Fruit fly (Drosophila melanogaster): ENCODE measurements around the gene pic.

Gene pic

DNA sequence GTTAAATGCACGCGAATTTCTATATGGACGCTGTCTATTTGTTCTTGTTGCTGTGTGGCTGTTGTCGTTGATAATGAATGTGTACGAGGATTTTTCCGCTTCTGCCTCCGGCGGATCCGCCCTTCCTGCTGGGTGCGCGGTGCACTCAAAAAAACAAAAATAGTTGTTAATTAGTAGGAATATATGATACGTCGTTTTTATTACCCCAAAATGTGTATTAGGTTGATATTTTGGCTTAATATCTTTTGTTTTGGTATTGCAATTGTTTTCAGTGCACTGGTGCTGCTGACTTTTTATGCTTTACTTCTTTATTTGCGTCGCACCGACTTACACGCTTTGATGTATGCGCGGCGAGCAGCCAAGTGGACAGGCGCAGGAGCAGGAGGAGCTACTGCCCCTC is 39.6 kb downstream of the pic start (continued):
- no peak for TF ChIP-seq CG4854 (GFP tag; optimal IDR thresholded peaks at IDR 0.05)
- TF ChIP-seq gem (tag; optimal IDR thresholded peaks at IDR 0.05) = no peak
- no peak for TF ChIP-seq CG2202 (tag; optimal IDR thresholded peaks at IDR 0.05)
- no peak for TF ChIP-seq HLH3B (GFP tag; IDR thresholded peaks at IDR 0.05)
- TF ChIP-seq Fer1 (GFP tag; optimal IDR thresholded peaks at IDR 0.05) = no peak
- TF ChIP-seq Rx (GFP tag; IDR thresholded peaks at IDR 0.05) = no peak
- TF ChIP-seq sd (tag; optimal IDR thresholded peaks at IDR 0.05) = no peak
- TF ChIP-seq TFAM (GFP tag; optimal IDR thresholded peaks at IDR 0.05) = no peak
- no peak for TF ChIP-seq CG11723 (GFP tag; optimal IDR thresholded peaks at IDR 0.05)
- no peak for TF ChIP-seq dm (GFP tag; optimal IDR thresholded peaks at IDR 0.05)
- TF ChIP-seq sim (GFP tag; IDR thresholded peaks at IDR 0.05) = no peak
- no peak for TF ChIP-seq Optix (GFP tag; IDR thresholded peaks at IDR 0.05)
- no peak for TF ChIP-seq CG4360 (GFP tag; IDR thresholded peaks at IDR 0.05)
- no peak for TF ChIP-seq Awh (GFP tag; IDR thresholded peaks at IDR 0.05)
- TF ChIP-seq org-1 (GFP tag; optimal IDR thresholded peaks at IDR 0.05) = no peak
- no peak for TF ChIP-seq luna (GFP tag; optimal IDR thresholded peaks at IDR 0.05)
- TF ChIP-seq CG16779 (GFP tag; IDR thresholded peaks at IDR 0.05) = no peak
- TF ChIP-seq CG1024 (GFP tag; IDR thresholded peaks at IDR 0.05) = no peak
- TF ChIP-seq CG7357 (GFP tag; IDR thresholded peaks at IDR 0.05) = no peak
- no peak for TF ChIP-seq gro (GFP tag; optimal IDR thresholded peaks at IDR 0.05)
- TF ChIP-seq Sox100B (GFP tag; optimal IDR thresholded peaks at IDR 0.05) = no peak
- no peak for TF ChIP-seq CG15479 (GFP tag; optimal IDR thresholded peaks at IDR 0.05)
- peak; percentile 11 for TF ChIP-seq CG7839 (tag; optimal IDR thresholded peaks at IDR 0.05)
- no peak for TF ChIP-seq CG6813 (GFP tag; optimal IDR thresholded peaks at IDR 0.05)
- TF ChIP-seq ap (GFP tag; IDR thresholded peaks at IDR 0.05) = no peak
- TF ChIP-seq NC2α (GFP tag; optimal IDR thresholded peaks at IDR 0.05) = no peak
- no peak for TF ChIP-seq Hr39 (optimal IDR thresholded peaks at IDR 0.05)
- no peak for TF ChIP-seq CG31224 (GFP tag; IDR thresholded peaks at IDR 0.05)
- TF ChIP-seq CG1233 (GFP tag; optimal IDR thresholded peaks at IDR 0.05) = no peak
- no peak for TF ChIP-seq CG8359 (GFP tag; optimal IDR thresholded peaks at IDR 0.05; ENCODE audit: borderline replicate concordance)
- TF ChIP-seq CG17612 (GFP tag; IDR thresholded peaks at IDR 0.05) = no peak
- TF ChIP-seq her (GFP tag; optimal IDR thresholded peaks at IDR 0.05) = no peak
- TF ChIP-seq ro (GFP tag; IDR thresholded peaks at IDR 0.05) = no peak
- peak; percentile 44; the same call in 1 of the 3 replicates for TF ChIP-seq row (GFP tag; IDR thresholded peaks at IDR 0.05)
- peak; percentile 4 for TF ChIP-seq CG11504 (tag; optimal IDR thresholded peaks at IDR 0.05)
- TF ChIP-seq Xrp1 (GFP tag; IDR thresholded peaks at IDR 0.05) = no peak
- no peak for TF ChIP-seq slp2 (GFP tag; optimal IDR thresholded peaks at IDR 0.05)
- TF ChIP-seq Aef1 (GFP tag; IDR thresholded peaks at IDR 0.05) = 0 out of 3 replicates have a peak, but pooled peaks have one; percentile 19
- TF ChIP-seq Sin3A (optimal IDR thresholded peaks at IDR 0.05) = no peak
- TF ChIP-seq vvl (GFP tag; IDR thresholded peaks at IDR 0.05) = 0 out of 2 replicates have a peak, but pooled peaks have one; percentile 21
- TF ChIP-seq CG8765 (GFP tag; IDR thresholded peaks at IDR 0.05) = no peak
- TF ChIP-seq CG2120 (GFP tag; optimal IDR thresholded peaks at IDR 0.05) = peak; percentile 58
- no peak for TF ChIP-seq Hr3 (GFP tag; optimal IDR thresholded peaks at IDR 0.05)
- TF ChIP-seq crp (GFP tag; optimal IDR thresholded peaks at IDR 0.05) = no peak
- no peak for TF ChIP-seq ara (GFP tag; IDR thresholded peaks at IDR 0.05)
- no peak for TF ChIP-seq CG8281 (tag; optimal IDR thresholded peaks at IDR 0.05)
- no peak for TF ChIP-seq CG10565 (GFP tag; optimal IDR thresholded peaks at IDR 0.05)
- TF ChIP-seq p53 (GFP tag; optimal IDR thresholded peaks at IDR 0.05) = no peak
- TF ChIP-seq fu2 (GFP tag; optimal IDR thresholded peaks at IDR 0.05) = no peak
- no peak for TF ChIP-seq repo (GFP tag; optimal IDR thresholded peaks at IDR 0.05)
- no peak for TF ChIP-seq CG8924 (tag; optimal IDR thresholded peaks at IDR 0.05)
- TF ChIP-seq Antp (GFP tag; optimal IDR thresholded peaks at IDR 0.05) = no peak
- TF ChIP-seq HLH4C (GFP tag; IDR thresholded peaks at IDR 0.05; ENCODE audit: partially characterized antibody) = no peak
- TF ChIP-seq onecut (GFP tag; IDR thresholded peaks at IDR 0.05) = no peak

All from whole organism, embryonic.